Worm (Caenorhabditis elegans): ENCODE data around the gene T13F2.6.

T13F2.6 gene

ce11 chrIV:9799664-9800063, 21.5 kb downstream of the T13F2.6 start:
- TF ChIP-seq unc-62 (GFP tag; optimal IDR thresholded peaks at IDR 0.05) (no peak), ceh-82 (tag; optimal IDR thresholded peaks at IDR 0.05) (no peak), daf-12 (tag; optimal IDR thresholded peaks at IDR 0.05) (no peak), ZK546.5 (tag; optimal IDR thresholded peaks at IDR 0.05) (no peak), nfya-1 (tag; optimal IDR thresholded peaks at IDR 0.05; ENCODE audit: insufficient read depth) (no peak), pha-4 (tag; optimal IDR thresholded peaks at IDR 0.05) (peak; percentile 61), egl-5 (tag; optimal IDR thresholded peaks at IDR 0.05) (no peak), elt-2 (tag; optimal IDR thresholded peaks at IDR 0.05) (peak; percentile 72), nhr-23 (tag; optimal IDR thresholded peaks at IDR 0.05) (no peak), pqm-1 (tag; optimal IDR thresholded peaks at IDR 0.05) (peak; percentile 32)

ce11 chrIV:9801418-9801817, 23.3 kb downstream of the T13F2.6 start:
- TF ChIP-seq skn-1 (tag; optimal IDR thresholded peaks at IDR 0.05) (no peak), ama-1 (optimal IDR thresholded peaks at IDR 0.05) (peak; percentile 56), pha-4 (tag; optimal IDR thresholded peaks at IDR 0.05) (peak; percentile 66), nhr-25 (tag; optimal IDR thresholded peaks at IDR 0.05) (no peak), aly-2 (tag; optimal IDR thresholded peaks at IDR 0.05) (no peak), pqm-1 (tag; optimal IDR thresholded peaks at IDR 0.05) (peak; percentile 99), jun-1 (tag; optimal IDR thresholded peaks at IDR 0.05) (peak; percentile 82), nhr-12 (tag; optimal IDR thresholded peaks at IDR 0.05) (no peak), elt-2 (tag; optimal IDR thresholded peaks at IDR 0.05) (peak; percentile 98)

ce11 chrIV:9802711-9803110, 24.6 kb downstream of the T13F2.6 start, which contains the start of gene fat-3:
fat-3 (plus strand) TSS chrIV:9803023.
- TF ChIP-seq skn-1 (tag; optimal IDR thresholded peaks at IDR 0.05) (peak; percentile 9), ceh-16 (tag; optimal IDR thresholded peaks at IDR 0.05) (no peak), ama-1 (optimal IDR thresholded peaks at IDR 0.05) (no peak), nhr-12 (tag; optimal IDR thresholded peaks at IDR 0.05) (no peak), pqm-1 (tag; optimal IDR thresholded peaks at IDR 0.05) (peak; percentile 63), nhr-43 (tag; optimal IDR thresholded peaks at IDR 0.05; ENCODE audit: poor library complexity, severe bottlenecking) (peak; percentile 15), elt-2 (tag; optimal IDR thresholded peaks at IDR 0.05) (peak; percentile 78), ceh-28 (tag; optimal IDR thresholded peaks at IDR 0.05) (peak; percentile 46), tbx-2 (tag; optimal IDR thresholded peaks at IDR 0.05) (no peak), elt-3 (tag; optimal IDR thresholded peaks at IDR 0.05) (no peak), ceh-82 (tag; optimal IDR thresholded peaks at IDR 0.05) (no peak), nhr-77 (tag; optimal IDR thresholded peaks at IDR 0.05) (no peak), ztf-11 (tag; optimal IDR thresholded peaks at IDR 0.05) (no peak), nhr-28 (tag; optimal IDR thresholded peaks at IDR 0.05) (no peak), pha-4 (tag; optimal IDR thresholded peaks at IDR 0.05) (peak; percentile 19), fkh-10 (GFP tag; optimal IDR thresholded peaks at IDR 0.05) (no peak), egl-5 (tag; optimal IDR thresholded peaks at IDR 0.05) (no peak)

ce11 chrIV:9803544-9803943, 25.4 kb downstream of the T13F2.6 start:
- TF ChIP-seq snpc-4 (tag; optimal IDR thresholded peaks at IDR 0.05) (peak; percentile 52), aly-2 (tag; optimal IDR thresholded peaks at IDR 0.05) (no peak), nfya-1 (tag; optimal IDR thresholded peaks at IDR 0.05; ENCODE audit: insufficient read depth) (peak; percentile 38), nhr-25 (tag; optimal IDR thresholded peaks at IDR 0.05) (peak; percentile 74), ceh-82 (tag; optimal IDR thresholded peaks at IDR 0.05) (no peak), nhr-28 (tag; optimal IDR thresholded peaks at IDR 0.05) (no peak), daf-12 (tag; optimal IDR thresholded peaks at IDR 0.05) (no peak), lin-15B (tag; optimal IDR thresholded peaks at IDR 0.05) (peak; percentile 29), pqm-1 (tag; optimal IDR thresholded peaks at IDR 0.05) (peak; percentile 58), jun-1 (tag; optimal IDR thresholded peaks at IDR 0.05) (peak; percentile 55), ama-1 (optimal IDR thresholded peaks at IDR 0.05) (peak; percentile 79), pha-4 (tag; optimal IDR thresholded peaks at IDR 0.05) (peak; percentile 76), fkh-10 (GFP tag; optimal IDR thresholded peaks at IDR 0.05) (no peak), nhr-67 (tag; optimal IDR thresholded peaks at IDR 0.05) (no peak), nhr-12 (tag; optimal IDR thresholded peaks at IDR 0.05) (no peak), egl-27 (tag; optimal IDR thresholded peaks at IDR 0.05) (peak; percentile 23), elt-2 (tag; optimal IDR thresholded peaks at IDR 0.05) (peak; percentile 82), ZK546.5 (tag; optimal IDR thresholded peaks at IDR 0.05) (no peak), nhr-77 (tag; optimal IDR thresholded peaks at IDR 0.05) (no peak), ztf-4 (tag; optimal IDR thresholded peaks at IDR 0.05) (no peak), fos-1 (tag; optimal IDR thresholded peaks at IDR 0.05) (no peak), nhr-43 (tag; optimal IDR thresholded peaks at IDR 0.05; ENCODE audit: poor library complexity, severe bottlenecking) (peak; percentile 64), sea-2 (GFP tag; optimal IDR thresholded peaks at IDR 0.05) (no peak), ceh-28 (tag; optimal IDR thresholded peaks at IDR 0.05) (peak; percentile 57), nhr-23 (tag; optimal IDR thresholded peaks at IDR 0.05) (peak; percentile 90), nhr-11 (tag; optimal IDR thresholded peaks at IDR 0.05) (no peak), lsy-12 (tag; optimal IDR thresholded peaks at IDR 0.05) (peak; percentile 35)

All from whole organism, L3 larva.